Worm (Caenorhabditis elegans) whole organism, late embryonic: Measurements from ENCODE around the gene sshk-1.

Source experiments
- C08G9.2 ChIP-seq: sonication (generic microtip); optimal IDR thresholded peaks from 2 replicates; lab custom pipeline; 2016; ENCODE audit warnings: mild to moderate bottlenecking, missing genetic modification characterization, moderate library complexity, missing compliant biosample characterization
- C38D4.7 ChIP-seq: fragments of 200-800 bp; sonication (Bioruptor generic); optimal IDR thresholded peaks from 2 replicates; lab custom pipeline; 2018; ENCODE audit warnings: mild to moderate bottlenecking, missing genetic modification characterization, moderate library complexity, missing compliant biosample characterization
- K09A11.1 ChIP-seq: sonication (generic microtip); optimal IDR thresholded peaks from 2 replicates; lab custom pipeline; 2017; ENCODE audit warnings: antibody characterized with exemption, mild to moderate bottlenecking, missing genetic modification characterization, missing compliant biosample characterization; ENCODE audit not compliant: insufficient read depth
- Y22D7AL.16 ChIP-seq: sonication (generic microtip); optimal IDR thresholded peaks from 2 replicates; lab custom pipeline; 2016; ENCODE audit warnings: missing genetic modification characterization, missing compliant biosample characterization
- ama-1 ChIP-seq: fragments of 150-350 bp; optimal IDR thresholded peaks from 2 replicates; lab custom pipeline; 2014
- ceh-14 ChIP-seq: sonication (generic microtip); optimal IDR thresholded peaks from 2 replicates; lab custom pipeline; 2016; ENCODE audit warnings: missing genotype, missing genetic modification characterization, missing compliant biosample characterization
- ceh-18 ChIP-seq: sonication (generic microtip); optimal IDR thresholded peaks from 2 replicates; lab custom pipeline; 2016; ENCODE audit warnings: missing genetic modification characterization, missing compliant biosample characterization
- ceh-2 ChIP-seq: sonication (generic microtip); optimal IDR thresholded peaks from 2 replicates; lab custom pipeline; 2016; ENCODE audit warnings: missing genotype, missing genetic modification characterization, missing compliant biosample characterization
- ceh-22 ChIP-seq: sonication (generic microtip); optimal IDR thresholded peaks from 2 replicates; lab custom pipeline; 2017; ENCODE audit warnings: missing biosample characterization, missing genetic modification characterization
- ceh-31 ChIP-seq: sonication (generic microtip); optimal IDR thresholded peaks from 2 replicates; lab custom pipeline; 2016; ENCODE audit warnings: missing genetic modification characterization, missing compliant biosample characterization
- ceh-48 ChIP-seq: sonication (generic microtip); optimal IDR thresholded peaks from 2 replicates; lab custom pipeline; 2016; ENCODE audit warnings: missing genetic modification characterization, inconsistent platforms, missing compliant biosample characterization
- ceh-9 ChIP-seq: sonication (generic microtip); optimal IDR thresholded peaks from 2 replicates; lab custom pipeline; 2016; ENCODE audit warnings: mild to moderate bottlenecking, missing genetic modification characterization, inconsistent platforms, missing compliant biosample characterization
- che-1 ChIP-seq: sonication (generic microtip); optimal IDR thresholded peaks from 2 replicates; lab custom pipeline; 2016; ENCODE audit warnings: mild to moderate bottlenecking, missing genetic modification characterization, missing compliant biosample characterization
- dve-1 ChIP-seq: sonication (generic microtip); optimal IDR thresholded peaks from 2 replicates; lab custom pipeline; 2017; ENCODE audit warnings: antibody characterized with exemption, mild to moderate bottlenecking, missing genetic modification characterization, missing compliant biosample characterization
- elt-2 ChIP-seq: sonication (generic microtip); optimal IDR thresholded peaks from 2 replicates; lab custom pipeline; 2016; ENCODE audit warnings: missing genetic modification reagents, missing genetic modification characterization, missing compliant biosample characterization
- hlh-13 ChIP-seq: fragments of 200-800 bp; sonication (Bioruptor generic); optimal IDR thresholded peaks from 2 replicates; lab custom pipeline; 2018; ENCODE audit warnings: mild to moderate bottlenecking, missing genetic modification characterization, missing compliant biosample characterization
- hlh-15 ChIP-seq: sonication (generic microtip); optimal IDR thresholded peaks from 2 replicates; lab custom pipeline; 2016; ENCODE audit warnings: missing genetic modification characterization, missing compliant biosample characterization
- hlh-30 ChIP-seq: sonication (generic microtip); optimal IDR thresholded peaks from 2 replicates; lab custom pipeline; 2017; ENCODE audit warnings: antibody characterized with exemption, missing genetic modification characterization, missing compliant biosample characterization; ENCODE audit not compliant: insufficient read depth
- lim-6 ChIP-seq: sonication (generic microtip); optimal IDR thresholded peaks from 2 replicates; lab custom pipeline; 2016; ENCODE audit warnings: missing genetic modification characterization, missing compliant biosample characterization
- madf-2 ChIP-seq: sonication (generic microtip); optimal IDR thresholded peaks from 2 replicates; lab custom pipeline; 2017; ENCODE audit warnings: missing genetic modification characterization, missing compliant biosample characterization
- nfya-1 ChIP-seq: sonication (generic microtip); optimal IDR thresholded peaks from 2 replicates; lab custom pipeline; 2017; ENCODE audit warnings: missing genetic modification characterization, mild to moderate bottlenecking, missing compliant biosample characterization, antibody characterized with exemption, moderate library complexity
- odd-2 ChIP-seq: sonication (generic microtip); optimal IDR thresholded peaks from 2 replicates; lab custom pipeline; 2017; ENCODE audit warnings: antibody characterized with exemption, mild to moderate bottlenecking, missing genetic modification characterization, missing compliant biosample characterization
- pat-9 ChIP-seq: fragments of 200-800 bp; sonication (Bioruptor generic); optimal IDR thresholded peaks from 2 replicates; lab custom pipeline; 2018; ENCODE audit warnings: mild to moderate bottlenecking, missing genetic modification characterization, moderate library complexity, missing compliant biosample characterization
- pax-1 ChIP-seq: fragments of 150-350 bp; optimal IDR thresholded peaks from 2 replicates; lab custom pipeline; 2014; ENCODE audit warnings: missing biosample characterization, missing genetic modification characterization
- pqm-1 ChIP-seq: sonication (generic microtip); optimal IDR thresholded peaks from 2 replicates; lab custom pipeline; 2016; ENCODE audit warnings: missing genetic modification characterization, missing compliant biosample characterization
- rnt-1 ChIP-seq: sonication (generic microtip); optimal IDR thresholded peaks from 2 replicates; lab custom pipeline; 2016; ENCODE audit warnings: missing genetic modification characterization, missing compliant biosample characterization
- sox-2 ChIP-seq: fragments of 200-800 bp; sonication (Bioruptor generic); IDR thresholded peaks from 2 replicates; pipeline ENCODE4 v1.3.6; 2022; ENCODE audit warnings: missing genetic modification reagents, missing genetic modification characterization, missing compliant biosample characterization
- sox-4 ChIP-seq: sonication (generic microtip); optimal IDR thresholded peaks from 2 replicates; lab custom pipeline; 2017; ENCODE audit warnings: mild to moderate bottlenecking, missing genetic modification characterization, inconsistent platforms, missing compliant biosample characterization
- tbx-2 ChIP-seq: sonication (generic microtip); optimal IDR thresholded peaks from 2 replicates; lab custom pipeline; 2016; ENCODE audit warnings: missing genetic modification characterization, missing compliant biosample characterization
- ttx-3 ChIP-seq: sonication (generic microtip); optimal IDR thresholded peaks from 2 replicates; lab custom pipeline; 2016; ENCODE audit warnings: missing genetic modification reagents, missing genetic modification characterization, missing compliant biosample characterization
- unc-3 ChIP-seq, 2 experiments: fragments of 200-800 bp in 1 of 2; sonication (Bioruptor generic) in 1 of 2; sonication (generic microtip) in 1 of 2; conservative IDR thresholded peaks in 1 of 2; optimal IDR thresholded peaks in 1 of 2; 2 replicates each; pipeline versions ENCODE4 v1.3.6 to Lab custom; 2016 to 2022; ENCODE audit warnings: missing compliant biosample characterization in 2 of 2, missing genetic modification characterization in 2 of 2, missing genetic modification reagents in 1 of 2
- unc-55 ChIP-seq: sonication (generic microtip); optimal IDR thresholded peaks from 2 replicates; lab custom pipeline; 2017; ENCODE audit warnings: missing biosample characterization, missing genetic modification reagents, missing genetic modification characterization
- zip-5 ChIP-seq: sonication (generic microtip); optimal IDR thresholded peaks from 2 replicates; lab custom pipeline; 2016; ENCODE audit warnings: missing genetic modification characterization, missing compliant biosample characterization
- ztf-16 ChIP-seq: sonication (generic microtip); optimal IDR thresholded peaks from 2 replicates; lab custom pipeline; 2017; ENCODE audit warnings: missing genetic modification characterization, missing compliant biosample characterization

The sshk-1 gene

ce11 chrV:20815842-20816241 lies at the start of gene sshk-1:
sshk-1 (plus strand) TSS chrV:20816142.
- no peak for TF ChIP-seq C38D4.7
- no peak for TF ChIP-seq ceh-18
- TF ChIP-seq sox-2 (GFP tag; lab: Robert Waterston, UW) = no peak
- TF ChIP-seq odd-2 (tag; lab: Kevin White, UChicago) = no peak
- no peak for TF ChIP-seq ama-1 (lab: Kevin White, UChicago)
- no peak for TF ChIP-seq hlh-15 (tag; lab: Kevin White, UChicago)
- TF ChIP-seq dve-1 = no peak
- TF ChIP-seq zip-5 (tag; lab: Kevin White, UChicago) = no peak
- TF ChIP-seq ceh-48 (tag; lab: Kevin White, UChicago) = no peak
- no peak for TF ChIP-seq pqm-1 (tag; lab: Kevin White, UChicago)
- TF ChIP-seq hlh-30 (tag; lab: Kevin White, UChicago) = no peak
- no peak for TF ChIP-seq sox-4 (tag; lab: Kevin White, UChicago)
- TF ChIP-seq che-1 (tag; lab: Kevin White, UChicago) = no peak
- TF ChIP-seq ceh-22 (tag; lab: Kevin White, UChicago) = no peak
- no peak for TF ChIP-seq elt-2
- TF ChIP-seq pax-1 (tag; lab: Kevin White, UChicago) = no peak
- TF ChIP-seq, all 69 proteins: peak for 0

ce11 chrV:20770061-20770460 lies 45.9 kb upstream of the sshk-1 start, which contains the start of gene elp-1:
elp-1 (minus strand) TSS chrV:20770161.
- no peak for TF ChIP-seq unc-3 (GFP tag; conservative IDR thresholded peaks at IDR 0.05; lab: Robert Waterston, UW)
- no peak for TF ChIP-seq unc-3 (tag; optimal IDR thresholded peaks at IDR 0.05; lab: Kevin White, UChicago)
- TF ChIP-seq che-1 (tag; lab: Kevin White, UChicago) = no peak
- no peak for TF ChIP-seq ceh-14 (tag; lab: Kevin White, UChicago)
- TF ChIP-seq ztf-16 (tag; lab: Kevin White, UChicago) = no peak
- TF ChIP-seq C08G9.2 (tag; lab: Kevin White, UChicago) = no peak
- TF ChIP-seq nfya-1 (tag; lab: Kevin White, UChicago) = no peak
- TF ChIP-seq ceh-2 (tag; lab: Kevin White, UChicago) = no peak
- no peak for TF ChIP-seq ceh-9 (tag; lab: Kevin White, UChicago)
- no peak for TF ChIP-seq ttx-3 (tag; lab: Kevin White, UChicago)
- TF ChIP-seq ama-1 (lab: Kevin White, UChicago) = no peak
- TF ChIP-seq tbx-2 (tag; lab: Kevin White, UChicago) = no peak

ce11 chrV:20770846-20771245 lies 45.1 kb upstream of the sshk-1 start:
- no peak for TF ChIP-seq sox-4 (tag; lab: Kevin White, UChicago)
- TF ChIP-seq K09A11.1 (tag; lab: Kevin White, UChicago) = no peak
- TF ChIP-seq hlh-13 = no peak
- TF ChIP-seq pat-9 = no peak
- TF ChIP-seq ceh-14 (tag; lab: Kevin White, UChicago) = no peak
- no peak for TF ChIP-seq unc-55 (GFP tag; lab: Kevin White, UChicago)
- TF ChIP-seq lim-6 (tag; lab: Kevin White, UChicago) = no peak
- no peak for TF ChIP-seq madf-2 (tag; lab: Kevin White, UChicago)
- TF ChIP-seq ttx-3 (tag; lab: Kevin White, UChicago) = no peak
- no peak for TF ChIP-seq ceh-31 (tag; lab: Kevin White, UChicago)

ce11 chrV:20771702-20772101 lies 44.2 kb upstream of the sshk-1 start:
- TF ChIP-seq rnt-1 = peak; percentile 31
- no peak for TF ChIP-seq ceh-9 (tag; lab: Kevin White, UChicago)
- TF ChIP-seq unc-55 (GFP tag; lab: Kevin White, UChicago) = peak; percentile 99
- peak; percentile 7 for TF ChIP-seq ceh-18

ce11 chrV:20773647-20774046 lies 42.3 kb upstream of the sshk-1 start, which contains the start of gene F38A6.5:
F38A6.5 (minus strand) TSS chrV:20773747.
- no peak for TF ChIP-seq Y22D7AL.16 (tag; lab: Kevin White, UChicago)
